Worm (Caenorhabditis elegans) whole organism, young adult: Measurements from ENCODE around the gene K10C2.14.
A peak's percentile ranks its signal among the peaks of the same experiment; 100 is the strongest.

ENCODE experiments used
- D2030.7 ChIP-seq: fragments of 200-800 bp; sonication (Bioruptor generic); IDR thresholded peaks from 2 replicates; pipeline ENCODE4 v1.3.6; 2022; ENCODE audit warnings: missing genetic modification reagents, missing genetic modification characterization, missing compliant biosample characterization
- F39B2.1 ChIP-seq: fragments of 200-800 bp; sonication (Bioruptor generic); IDR thresholded peaks from 2 replicates; pipeline ENCODE4 v1.3.6; 2022; ENCODE audit warnings: missing genetic modification reagents, missing genetic modification characterization, missing compliant biosample characterization
- K12H6.12 ChIP-seq: fragments of 200-800 bp; sonication (Bioruptor generic); optimal IDR thresholded peaks from 2 replicates; lab custom pipeline; 2018; ENCODE audit warnings: mild to moderate bottlenecking, missing genetic modification characterization, missing compliant biosample characterization
- Y79H2A.3 ChIP-seq: fragments of 200-800 bp; sonication (Bioruptor generic); conservative IDR thresholded peaks from 2 replicates; pipeline ENCODE4 v1.3.6; 2022; ENCODE audit warnings: missing genetic modification reagents, missing genetic modification characterization, missing compliant biosample characterization
- akir-1 ChIP-seq: fragments of 200-800 bp; sonication (Bioruptor generic); optimal IDR thresholded peaks from 2 replicates; lab custom pipeline; 2018; ENCODE audit warnings: mild to moderate bottlenecking, missing genetic modification characterization, moderate library complexity, missing compliant biosample characterization
- atf-7 ChIP-seq: sonication (generic microtip); optimal IDR thresholded peaks from 2 replicates; lab custom pipeline; 2017; ENCODE audit warnings: mild to moderate bottlenecking, missing genetic modification characterization, missing compliant biosample characterization
- athp-1 ChIP-seq: sonication (generic microtip); optimal IDR thresholded peaks from 2 replicates; lab custom pipeline; 2017; ENCODE audit warnings: mild to moderate bottlenecking, missing genetic modification characterization, missing compliant biosample characterization
- bed-2 ChIP-seq: fragments of 200-800 bp; sonication (Bioruptor generic); IDR thresholded peaks from 2 replicates; pipeline ENCODE4 v1.3.6; 2022; ENCODE audit warnings: missing genetic modification reagents, missing genetic modification characterization, missing compliant biosample characterization
- cebp-1 ChIP-seq, 2 experiments: fragments of 200-800 bp in 1 of 2; sonication (Bioruptor generic) in 1 of 2; sonication (generic microtip) in 1 of 2; IDR thresholded peaks in 1 of 2; optimal IDR thresholded peaks in 1 of 2; 2 replicates each; pipeline versions ENCODE4 v1.3.6 to Lab custom; 2017 to 2022; ENCODE audit warnings: missing compliant biosample characterization in 2 of 2, missing genetic modification characterization in 2 of 2, mild to moderate bottlenecking in 1 of 2, missing genetic modification reagents in 1 of 2, moderate library complexity in 1 of 2
- dpff-1 ChIP-seq: sonication (generic microtip); optimal IDR thresholded peaks from 2 replicates; lab custom pipeline; 2017; ENCODE audit warnings: mild to moderate bottlenecking, missing genetic modification characterization, missing compliant biosample characterization
- egrh-3 ChIP-seq: fragments of 200-800 bp; sonication (Bioruptor generic); IDR thresholded peaks from 2 replicates; pipeline ENCODE4 v1.3.6; 2022; ENCODE audit warnings: missing genetic modification reagents, missing genetic modification characterization, missing compliant biosample characterization
- ekl-4 ChIP-seq: fragments of 200-800 bp; sonication (Bioruptor generic); IDR thresholded peaks from 2 replicates; pipeline ENCODE4 v1.3.6; 2022; ENCODE audit warnings: missing genetic modification reagents, missing genetic modification characterization, missing compliant biosample characterization
- him-1 ChIP-seq: sonication (generic microtip); optimal IDR thresholded peaks from 2 replicates; lab custom pipeline; 2016; ENCODE audit warnings: missing genotype, missing genetic modification reagents, missing genetic modification characterization, missing compliant biosample characterization
- hrde-1 ChIP-seq: sonication (generic microtip); optimal IDR thresholded peaks from 2 replicates; lab custom pipeline; 2016; ENCODE audit warnings: missing genetic modification characterization, mild to moderate bottlenecking, missing compliant biosample characterization, moderate library complexity, missing genotype, missing genetic modification reagents, borderline replicate concordance
- hsf-1 ChIP-seq: fragments of 200-800 bp; sonication (Bioruptor generic); IDR thresholded peaks from 2 replicates; pipeline ENCODE4 v1.3.6; 2022; ENCODE audit warnings: missing genetic modification reagents, missing genetic modification characterization, missing compliant biosample characterization
- lsy-27 ChIP-seq: sonication (generic microtip); optimal IDR thresholded peaks from 2 replicates; lab custom pipeline; 2017; ENCODE audit warnings: missing genetic modification characterization, mild to moderate bottlenecking, missing compliant biosample characterization, antibody characterized with exemption, missing genotype, borderline replicate concordance; ENCODE audit not compliant: insufficient read depth
- madf-8 ChIP-seq: fragments of 200-800 bp; sonication (Bioruptor generic); conservative IDR thresholded peaks from 2 replicates; pipeline ENCODE4 v1.3.6; 2022; ENCODE audit warnings: missing genetic modification reagents, missing genetic modification characterization, missing compliant biosample characterization
- mcd-1 ChIP-seq: fragments of 200-800 bp; sonication (Bioruptor generic); IDR thresholded peaks from 2 replicates; pipeline ENCODE4 v1.3.6; 2022; ENCODE audit warnings: missing genetic modification reagents, missing genetic modification characterization, missing compliant biosample characterization
- nfya-2 ChIP-seq: fragments of 200-800 bp; sonication (Bioruptor generic); IDR thresholded peaks from 2 replicates; pipeline ENCODE4 v1.3.6; 2022; ENCODE audit warnings: missing genetic modification reagents, missing genetic modification characterization, missing compliant biosample characterization
- nfyb-1 ChIP-seq: fragments of 200-800 bp; sonication (Bioruptor generic); IDR thresholded peaks from 2 replicates; pipeline ENCODE4 v1.3.6; 2022; ENCODE audit warnings: missing genetic modification reagents, missing genetic modification characterization, missing compliant biosample characterization
- nhr-80 ChIP-seq: sonication (generic microtip); optimal IDR thresholded peaks from 2 replicates; lab custom pipeline; 2016; ENCODE audit warnings: missing genetic modification characterization, missing compliant biosample characterization
- nhr-90 ChIP-seq: sonication (generic microtip); optimal IDR thresholded peaks from 2 replicates; lab custom pipeline; 2016; ENCODE audit warnings: missing genotype, mild to moderate bottlenecking, missing genetic modification characterization, missing compliant biosample characterization
- pbrm-1 ChIP-seq: fragments of 200-800 bp; sonication (Bioruptor generic); IDR thresholded peaks from 2 replicates; pipeline ENCODE4 v1.3.6; 2022; ENCODE audit warnings: missing genetic modification reagents, missing genetic modification characterization, missing compliant biosample characterization
- rcor-1 ChIP-seq: fragments of 200-800 bp; sonication (Bioruptor generic); IDR thresholded peaks from 2 replicates; pipeline ENCODE4 v1.3.6; 2022; ENCODE audit warnings: missing genetic modification reagents, missing genetic modification characterization, missing compliant biosample characterization
- rpc-1 ChIP-seq, 2 experiments: fragments of 150-350 bp in 1 of 2; sonication (generic microtip) in 1 of 2; optimal IDR thresholded peaks; 2 replicates each; lab custom pipeline; 2014 to 2018; ENCODE audit warnings: missing biosample characterization in 1 of 2, missing genetic modification characterization in 1 of 2, missing genetic modification reagents in 1 of 2, missing genotype in 1 of 2
- sdz-38 ChIP-seq: sonication (generic microtip); optimal IDR thresholded peaks from 2 replicates; lab custom pipeline; 2016; ENCODE audit warnings: missing genotype, missing genetic modification characterization, missing compliant biosample characterization
- somi-1 ChIP-seq: fragments of 200-800 bp; sonication (Bioruptor generic); optimal IDR thresholded peaks from 2 replicates; lab custom pipeline; 2018; ENCODE audit warnings: mild to moderate bottlenecking, missing genetic modification characterization, missing compliant biosample characterization
- zfh-2 ChIP-seq: fragments of 200-800 bp; sonication (Bioruptor generic); conservative IDR thresholded peaks from 2 replicates; pipeline ENCODE4 v1.3.6; 2022; ENCODE audit warnings: missing genetic modification reagents, missing genetic modification characterization, missing compliant biosample characterization

Gene K10C2.14

DNA sequence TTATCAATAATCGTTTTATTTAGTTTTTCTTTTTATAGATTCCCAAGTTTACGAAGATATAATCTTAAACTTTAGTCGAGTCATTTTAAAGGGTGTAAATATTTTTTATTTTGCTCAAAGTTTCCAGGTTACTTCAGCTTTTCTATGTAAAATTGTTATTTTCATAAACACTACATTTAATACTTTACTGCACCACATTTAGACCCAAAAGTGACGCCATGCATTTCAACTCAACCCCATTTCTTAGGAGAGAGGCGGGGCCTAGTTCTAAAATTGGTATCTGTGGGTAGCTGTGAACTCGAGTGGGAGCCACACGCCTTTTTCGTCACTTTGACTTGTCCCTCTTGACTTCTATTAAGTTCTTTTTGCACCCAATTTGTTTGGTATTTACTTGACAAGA is 27.8 kb downstream of the K10C2.14 start, which contains the start of gene T22E5.1:
Gene T22E5.1, plus strand, starts transcription at position 301 of the 400 bp plus-strand sequence.
- TF ChIP-seq nhr-80, result no peak
- TF ChIP-seq, all 124 proteins: peak for 0

DNA sequence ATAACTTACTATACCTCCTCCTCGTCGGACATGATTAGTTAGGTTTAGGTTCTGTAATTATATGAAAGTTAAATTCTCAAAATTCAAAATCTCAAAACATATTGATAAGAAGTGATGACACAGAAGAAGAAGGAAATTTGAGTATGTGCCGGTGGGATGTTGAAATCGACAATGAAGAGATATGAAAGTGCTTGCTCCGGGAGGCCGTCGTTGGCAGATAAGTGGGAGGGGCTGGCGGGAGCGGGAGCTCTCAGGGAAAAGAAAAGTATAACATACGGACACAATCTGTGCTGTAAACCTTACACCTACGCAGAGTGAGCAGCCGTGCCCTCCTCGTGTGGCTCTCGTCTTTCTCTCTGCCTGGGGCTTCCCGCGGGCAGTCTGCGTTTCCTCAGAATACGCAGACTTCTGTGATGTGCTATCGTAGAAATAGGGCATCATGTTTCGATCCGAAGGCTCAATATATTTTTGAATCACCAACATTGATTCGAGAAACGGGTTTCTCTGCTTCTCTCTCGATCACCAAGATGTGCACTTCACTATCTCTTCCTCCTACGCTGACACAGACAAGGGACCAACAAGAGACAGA is 30.1 kb downstream of the K10C2.14 start, which contains the start of gene mup-2:
Gene mup-2, minus strand, starts transcription at position 51 of the 589 bp plus-strand sequence.
- TF ChIP-seq akir-1 (no peak), hsf-1 (no peak), zfh-2 (GFP tag; lab: Robert Waterston, UW) (peak; percentile 88), somi-1 (GFP tag; lab: Kevin White, UChicago) (peak; percentile 40), pbrm-1 (GFP tag; lab: Robert Waterston, UW) (no peak), nhr-90 (no peak), rpc-1 (optimal IDR thresholded peaks at IDR 0.05; lab: Kevin White, UChicago) (no peak), rpc-1 (tag; optimal IDR thresholded peaks at IDR 0.05; lab: Kevin White, UChicago) (no peak), F39B2.1 (GFP tag; lab: Robert Waterston, UW) (no peak), him-1 (tag; lab: Kevin White, UChicago) (no peak), cebp-1 (GFP tag; IDR thresholded peaks at IDR 0.05; lab: Robert Waterston, UW) (no peak), cebp-1 (tag; optimal IDR thresholded peaks at IDR 0.05; lab: Kevin White, UChicago) (no peak), ekl-4 (no peak), nfyb-1 (GFP tag; lab: Robert Waterston, UW) (no peak), rcor-1 (GFP tag; lab: Robert Waterston, UW) (0 out of 2 replicates have a peak, but pooled peaks have one; percentile 13), nfya-2 (GFP tag; lab: Robert Waterston, UW) (no peak)

DNA sequence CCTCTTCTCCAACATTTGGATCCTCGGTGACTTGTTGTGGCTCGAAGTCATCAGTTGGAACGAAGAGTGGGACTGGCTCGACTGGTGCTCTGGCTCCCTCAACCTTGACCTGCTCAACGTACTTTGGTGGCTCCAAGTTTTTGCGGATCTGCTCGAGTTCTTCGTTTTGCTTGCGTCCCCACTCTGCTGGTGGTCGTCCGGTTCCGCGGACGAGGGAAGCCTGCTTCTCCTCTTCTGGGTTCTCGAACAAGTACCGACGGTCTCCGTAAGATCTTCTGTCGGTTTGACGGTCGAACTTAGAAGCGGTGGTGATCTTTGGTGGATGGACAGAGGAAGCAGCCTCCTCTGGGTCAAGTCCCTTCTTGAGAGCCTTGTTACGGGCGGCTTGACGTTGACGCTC is 31.7 kb downstream of the K10C2.14 start:
- TF ChIP-seq athp-1 (tag; lab: Kevin White, UChicago) (no peak), sdz-38 (tag; lab: Kevin White, UChicago) (no peak), dpff-1 (tag; lab: Kevin White, UChicago) (no peak), K12H6.12 (tag; lab: Kevin White, UChicago) (no peak), zfh-2 (GFP tag; lab: Robert Waterston, UW) (peak; percentile 78), madf-8 (GFP tag; lab: Robert Waterston, UW) (no peak), atf-7 (tag; lab: Kevin White, UChicago) (no peak), egrh-3 (GFP tag; lab: Robert Waterston, UW) (peak; percentile 12; the same call in 1 of the 2 replicates), Y79H2A.3 (no peak)

- TF ChIP-seq nhr-80 (peak; percentile 20), lsy-27 (tag; lab: Kevin White, UChicago) (no peak)
These were observed 32.1 kb downstream of the K10C2.14 start for ce11 chrX:6408286-6408685.

DNA sequence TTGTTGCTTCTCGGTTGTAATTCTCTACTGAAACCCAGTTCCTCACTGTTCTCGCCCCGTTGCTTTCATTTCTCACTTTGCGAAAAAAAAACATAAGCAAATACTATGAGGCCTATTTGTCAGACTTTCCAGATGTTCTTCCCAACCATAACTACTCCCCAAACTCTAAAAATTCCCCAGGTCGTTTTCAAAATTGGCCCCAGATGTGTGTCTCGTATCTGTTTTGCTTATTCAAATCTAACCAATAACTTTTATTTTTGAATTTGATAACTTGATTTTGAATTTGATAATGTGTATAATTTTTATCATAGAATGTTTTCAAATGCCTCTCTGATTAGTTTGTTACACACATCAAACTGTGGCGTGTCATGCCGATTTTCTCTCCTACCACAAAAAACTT is 32.6 kb downstream of the K10C2.14 start:
- TF ChIP-seq mcd-1 (GFP tag; lab: Robert Waterston, UW) (no peak), D2030.7 (no peak), hrde-1 (tag; lab: Kevin White, UChicago) (no peak)

DNA sequence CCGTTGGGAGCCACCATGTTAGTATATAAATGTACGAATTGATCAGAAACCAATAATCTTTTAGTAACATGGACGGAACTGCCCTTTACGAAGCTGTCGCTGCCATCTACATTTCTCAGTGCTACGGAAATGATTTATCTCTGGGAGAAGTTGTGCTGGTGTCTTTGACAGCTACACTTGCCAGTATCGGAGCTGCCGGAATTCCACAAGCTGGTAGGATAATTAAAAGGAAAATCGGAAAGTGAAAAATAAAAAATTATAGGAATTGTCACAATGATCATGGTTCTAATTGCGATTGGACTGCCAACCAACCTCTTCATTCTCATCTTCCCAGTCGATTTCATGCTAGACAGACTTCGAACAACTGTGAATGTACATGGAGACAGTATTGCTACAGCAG is 34.5 kb downstream of the K10C2.14 start:
- no peak for TF ChIP-seq bed-2 (GFP tag; lab: Robert Waterston, UW)
